Fruit fly (Drosophila melanogaster) whole organism, embryonic: ENCODE data around the gene CG13622.
A peak's percentile ranks its signal among the peaks of the same experiment; 100 is the strongest.

Experiments
- Bdp1 ChIP-seq: fragments of 200-800 bp; sonication (Bioruptor generic); optimal IDR thresholded peaks from 3 replicates; lab custom pipeline; 2016; ENCODE audit warnings: missing biosample characterization, missing genetic modification characterization
- Blimp-1 ChIP-seq: fragments of 200-800 bp; sonication (Bioruptor generic); optimal IDR thresholded peaks from 3 replicates; lab custom pipeline; 2018; ENCODE audit warnings: missing biosample characterization, missing genetic modification characterization, mild to moderate bottlenecking, moderate library complexity, missing genetic modification reagents
- CG10209 ChIP-seq: fragments of 200-800 bp; sonication (Bioruptor generic); optimal IDR thresholded peaks from 3 replicates; lab custom pipeline; 2017; ENCODE audit warnings: missing biosample characterization, mild to moderate bottlenecking, missing genetic modification characterization, missing genetic modification reagents
- CG1024 ChIP-seq: fragments of 200-800 bp; sonication (Bioruptor generic); IDR thresholded peaks from 2 replicates; pipeline ENCODE4 v1.3.6; 2022; ENCODE audit warnings: missing biosample characterization, missing genetic modification characterization
- CG14860 ChIP-seq: fragments of 200-800 bp; sonication (Bioruptor generic); IDR thresholded peaks from 3 replicates; pipeline ENCODE4 v1.3.6; 2022; ENCODE audit warnings: missing biosample characterization, missing genetic modification characterization; ENCODE audit not compliant: partially characterized antibody
- CG15479 ChIP-seq: fragments of 200-800 bp; sonication (Bioruptor generic); optimal IDR thresholded peaks from 3 replicates; lab custom pipeline; 2019; ENCODE audit warnings: missing biosample characterization, mild to moderate bottlenecking, missing genetic modification characterization, moderate library complexity
- CG15514 ChIP-seq: fragments of 200-800 bp; sonication (Bioruptor generic); optimal IDR thresholded peaks from 3 replicates; lab custom pipeline; 2017; ENCODE audit warnings: missing biosample characterization, missing genetic modification characterization, mild to moderate bottlenecking, moderate library complexity, missing genetic modification reagents
- CG16813 ChIP-seq: fragments of 200-800 bp; sonication (Bioruptor generic); IDR thresholded peaks from 3 replicates; pipeline ENCODE4 v1.3.6; 2022; ENCODE audit warnings: missing biosample characterization, missing genetic modification characterization; ENCODE audit not compliant: partially characterized antibody
- CG16863 ChIP-seq: fragments of 200-800 bp; sonication (Bioruptor generic); optimal IDR thresholded peaks from 3 replicates; lab custom pipeline; 2016; ENCODE audit warnings: missing biosample characterization, missing genetic modification characterization
- CG17359 ChIP-seq: fragments of 200-800 bp; sonication (Bioruptor generic); optimal IDR thresholded peaks from 3 replicates; lab custom pipeline; 2018; ENCODE audit warnings: missing biosample characterization, mild to moderate bottlenecking, missing genetic modification characterization, moderate library complexity
- CG2889 ChIP-seq: fragments of 200-800 bp; sonication (Bioruptor generic); IDR thresholded peaks from 3 replicates; pipeline ENCODE4 v1.3.6; 2022; ENCODE audit warnings: missing biosample characterization, missing genetic modification characterization
- CG4730 ChIP-seq: fragments of 200-800 bp; sonication (Bioruptor generic); IDR thresholded peaks from 2 replicates; pipeline ENCODE4 v1.3.6; 2022; ENCODE audit warnings: missing biosample characterization, missing genetic modification characterization
- CG4854 ChIP-seq: fragments of 200-800 bp; sonication (Bioruptor generic); optimal IDR thresholded peaks from 2 replicates; lab custom pipeline; 2016; ENCODE audit warnings: missing biosample characterization, missing genetic modification characterization, inconsistent platforms
- CG6791 ChIP-seq: fragments of 200-800 bp; sonication (Bioruptor generic); IDR thresholded peaks from 3 replicates; pipeline ENCODE4 v1.3.6; 2022; ENCODE audit warnings: missing biosample characterization, missing genetic modification characterization; ENCODE audit not compliant: partially characterized antibody
- CG7963 ChIP-seq: fragments of 200-800 bp; sonication (Bioruptor generic); IDR thresholded peaks from 3 replicates; pipeline ENCODE4 v1.3.6; 2022; ENCODE audit warnings: missing biosample characterization, missing genetic modification characterization; ENCODE audit not compliant: partially characterized antibody
- CG8281 ChIP-seq: fragments of 200-800 bp; sonication (Bioruptor generic); optimal IDR thresholded peaks from 2 replicates; lab custom pipeline; 2018; ENCODE audit warnings: missing biosample characterization, mild to moderate bottlenecking, missing genetic modification characterization, moderate library complexity
- CG8924 ChIP-seq: fragments of 200-800 bp; optimal IDR thresholded peaks from 3 replicates; lab custom pipeline; 2019; ENCODE audit warnings: missing biosample characterization, mild to moderate bottlenecking, missing genetic modification characterization, moderate library complexity
- CG9437 ChIP-seq: fragments of 200-800 bp; sonication (Bioruptor generic); optimal IDR thresholded peaks from 2 replicates; lab custom pipeline; 2018; ENCODE audit warnings: missing biosample characterization, mild to moderate bottlenecking, missing genetic modification characterization
- Chrac-16 ChIP-seq: fragments of 200-800 bp; sonication (Bioruptor generic); optimal IDR thresholded peaks from 3 replicates; lab custom pipeline; 2016; ENCODE audit warnings: missing biosample characterization, missing genetic modification characterization
- CkIIα-i1 ChIP-seq: fragments of 200-800 bp; sonication (Bioruptor generic); IDR thresholded peaks from 2 replicates; pipeline ENCODE4 v1.3.6; 2022; ENCODE audit warnings: missing biosample characterization, missing genetic modification characterization
- Doc3 ChIP-seq: fragments of 200-800 bp; sonication (Bioruptor generic); IDR thresholded peaks from 3 replicates; pipeline ENCODE4 v1.3.6; 2022; ENCODE audit warnings: missing biosample characterization, missing genetic modification characterization; ENCODE audit not compliant: partially characterized antibody
- HLH3B ChIP-seq: fragments of 200-800 bp; sonication (Bioruptor generic); IDR thresholded peaks from 2 replicates; pipeline ENCODE4 v1.3.6; 2022; ENCODE audit warnings: missing biosample characterization, missing genetic modification characterization
- NFAT ChIP-seq: fragments of 200-800 bp; sonication (Bioruptor generic); IDR thresholded peaks from 2 replicates; pipeline ENCODE4 v1.3.6; 2022; ENCODE audit warnings: missing biosample characterization, missing genetic modification characterization
- Nf-YA ChIP-seq: fragments of 200-800 bp; sonication (Bioruptor generic); IDR thresholded peaks from 2 replicates; pipeline ENCODE4 v1.3.6; 2022; ENCODE audit warnings: missing biosample characterization, missing genetic modification characterization
- Opbp ChIP-seq: fragments of 200-800 bp; sonication (Bioruptor generic); IDR thresholded peaks from 3 replicates; pipeline ENCODE4 v1.3.6; 2022; ENCODE audit warnings: missing biosample characterization, missing genetic modification characterization; ENCODE audit not compliant: partially characterized antibody
- Scr ChIP-seq: fragments of 200-800 bp; sonication (Bioruptor generic); IDR thresholded peaks from 2 replicates; pipeline ENCODE4 v1.3.6; 2022; ENCODE audit warnings: missing biosample characterization, missing genetic modification characterization; ENCODE audit not compliant: partially characterized antibody
- Sry-β ChIP-seq: fragments of 200-800 bp; sonication (Bioruptor generic); optimal IDR thresholded peaks from 2 replicates; lab custom pipeline; 2018; ENCODE audit warnings: missing biosample characterization, mild to moderate bottlenecking, missing genetic modification characterization, moderate library complexity
- Tbp ChIP-seq: fragments of >200 bp; optimal IDR thresholded peaks from 2 replicates; lab custom pipeline; 2018; ENCODE audit warnings: missing biosample characterization, missing genetic modification characterization
- Usf ChIP-seq: fragments of 200-800 bp; sonication (Bioruptor generic); optimal IDR thresholded peaks from 2 replicates; lab custom pipeline; 2017; ENCODE audit warnings: missing genotype, missing biosample characterization, missing genetic modification characterization
- amos ChIP-seq: fragments of 200-800 bp; sonication (Bioruptor generic); IDR thresholded peaks from 2 replicates; pipeline ENCODE4 v1.3.6; 2022; ENCODE audit warnings: missing biosample characterization, missing genetic modification characterization; ENCODE audit not compliant: partially characterized antibody
- bbx ChIP-seq: fragments of 200-800 bp; sonication (Bioruptor generic); IDR thresholded peaks from 2 replicates; pipeline ENCODE4 v1.3.6; 2022; ENCODE audit warnings: missing biosample characterization, missing genetic modification characterization; ENCODE audit not compliant: partially characterized antibody
- chinmo ChIP-seq: fragments of 200-800 bp; sonication (Bioruptor generic); IDR thresholded peaks from 4 replicates; pipeline ENCODE4 v1.3.6; 2022; ENCODE audit warnings: missing biosample characterization, missing genetic modification characterization; ENCODE audit not compliant: partially characterized antibody
- crc ChIP-seq: fragments of 200-800 bp; sonication (Bioruptor generic); optimal IDR thresholded peaks from 2 replicates; lab custom pipeline; 2016; ENCODE audit warnings: missing biosample characterization, missing genetic modification characterization
- grn ChIP-seq: fragments of 200-800 bp; sonication (Bioruptor generic); optimal IDR thresholded peaks from 3 replicates; lab custom pipeline; 2017; ENCODE audit warnings: missing biosample characterization, missing genetic modification characterization
- gsb-n ChIP-seq: fragments of 200-800 bp; sonication (Bioruptor generic); optimal IDR thresholded peaks from 3 replicates; lab custom pipeline; 2018; ENCODE audit warnings: missing biosample characterization, mild to moderate bottlenecking, missing genetic modification characterization
- knrl ChIP-seq: fragments of 200-800 bp; sonication (Bioruptor generic); IDR thresholded peaks from 3 replicates; pipeline ENCODE4 v1.3.6; 2022; ENCODE audit warnings: missing biosample characterization, missing genetic modification characterization; ENCODE audit not compliant: partially characterized antibody
- mld ChIP-seq: fragments of 200-800 bp; sonication (Bioruptor generic); IDR thresholded peaks from 3 replicates; pipeline ENCODE4 v1.3.6; 2022; ENCODE audit warnings: missing biosample characterization, missing genetic modification characterization; ENCODE audit not compliant: partially characterized antibody
- nmo ChIP-seq: fragments of 200-800 bp; sonication (Bioruptor generic); optimal IDR thresholded peaks from 2 replicates; lab custom pipeline; 2018; ENCODE audit warnings: missing biosample characterization, mild to moderate bottlenecking, missing genetic modification characterization, moderate library complexity
- repo ChIP-seq: fragments of 200-800 bp; sonication (Bioruptor generic); optimal IDR thresholded peaks from 2 replicates; lab custom pipeline; 2016; ENCODE audit warnings: missing biosample characterization, missing genetic modification characterization
- ro ChIP-seq: fragments of 200-800 bp; sonication (Bioruptor generic); IDR thresholded peaks from 2 replicates; pipeline ENCODE4 v1.3.6; 2022; ENCODE audit warnings: missing biosample characterization, missing genetic modification characterization
- schlank ChIP-seq: fragments of 200-800 bp; sonication (Bioruptor generic); optimal IDR thresholded peaks from 2 replicates; lab custom pipeline; 2018; ENCODE audit warnings: missing biosample characterization, mild to moderate bottlenecking, missing genetic modification characterization
- sim ChIP-seq: fragments of 200-800 bp; sonication (Bioruptor generic); IDR thresholded peaks from 2 replicates; pipeline ENCODE4 v1.3.6; 2022; ENCODE audit warnings: missing biosample characterization, missing genetic modification characterization
- sug ChIP-seq: fragments of 200-800 bp; optimal IDR thresholded peaks from 2 replicates; lab custom pipeline; 2019; ENCODE audit warnings: missing biosample characterization, mild to moderate bottlenecking, missing genetic modification characterization, moderate library complexity
- tna ChIP-seq: fragments of 200-800 bp; sonication (Bioruptor generic); IDR thresholded peaks from 2 replicates; pipeline ENCODE4 v1.3.6; 2022; ENCODE audit warnings: missing biosample characterization, missing genetic modification characterization; ENCODE audit not compliant: partially characterized antibody
- vnd ChIP-seq: fragments of 200-800 bp; sonication (Bioruptor generic); IDR thresholded peaks from 3 replicates; pipeline ENCODE4 v1.3.6; 2022; ENCODE audit warnings: missing biosample characterization, missing genetic modification characterization; ENCODE audit not compliant: partially characterized antibody
- z ChIP-seq: fragments of 200-800 bp; sonication (Bioruptor generic); IDR thresholded peaks from 3 replicates; pipeline ENCODE4 v1.3.6; 2022; ENCODE audit warnings: missing biosample characterization, missing genetic modification characterization

CG13622 gene

dm6 chr3R:24555932-24556331 lies 32.5 kb upstream of the CG13622 start (continued):
- TF ChIP-seq CG15479 (GFP tag; lab: Kevin White, UChicago) (peak; percentile 17), CG7963 (GFP tag; lab: Robert Waterston, UW) (peak; percentile 54; the same call in 1 of the 3 replicates), amos (GFP tag; lab: Robert Waterston, UW) (peak; percentile 81; the same call in 1 of the 2 replicates), CG14860 (peak; percentile 61; the same call in 2 of the 3 replicates), vnd (peak; percentile 31; the same call in 2 of the 3 replicates), CG16813 (GFP tag; lab: Robert Waterston, UW) (peak; percentile 73), CG6791 (GFP tag; lab: Robert Waterston, UW) (peak; percentile 70; the same call in 1 of the 3 replicates), Tbp (GFP tag; lab: Kevin White, UChicago) (peak; percentile 11), knrl (0 out of 3 replicates have a peak, but pooled peaks have one; percentile 8), Doc3 (GFP tag; lab: Robert Waterston, UW) (peak; percentile 41; the same call in 2 of the 3 replicates), CG9437 (GFP tag; lab: Kevin White, UChicago) (no peak), sim (GFP tag; lab: Robert Waterston, UW) (no peak), Bdp1 (GFP tag; lab: Kevin White, UChicago) (peak; percentile 94), CG8924 (tag; lab: Kevin White, UChicago) (no peak), mld (GFP tag; lab: Robert Waterston, UW) (peak; percentile 57; the same call in 1 of the 3 replicates), Scr (GFP tag; lab: Robert Waterston, UW) (peak; percentile 12; the same call in 1 of the 2 replicates), z (GFP tag; lab: Robert Waterston, UW) (0 out of 3 replicates have a peak, but pooled peaks have one; percentile 22), Opbp (GFP tag; lab: Robert Waterston, UW) (peak; percentile 60; the same call in 2 of the 3 replicates)

DNA sequence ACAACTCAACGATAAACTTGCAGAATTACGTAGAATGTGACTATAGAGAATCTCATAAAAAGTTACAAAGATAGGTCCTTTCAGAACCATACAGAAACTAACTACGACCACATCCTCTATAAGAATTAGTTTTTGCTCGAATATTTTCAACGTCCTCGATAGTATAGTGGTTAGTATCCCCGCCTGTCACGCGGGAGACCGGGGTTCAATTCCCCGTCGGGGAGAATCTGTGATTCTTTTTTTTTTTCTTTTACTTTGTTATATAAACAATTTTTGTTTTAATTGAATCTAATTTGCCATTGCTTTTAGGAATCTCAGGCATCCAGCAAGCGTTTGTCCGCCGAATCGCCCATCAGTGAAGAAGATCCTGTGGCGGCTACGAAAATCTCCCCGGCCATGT lies 31.7 kb upstream of the CG13622 start:
- TF ChIP-seq nmo (GFP tag; lab: Kevin White, UChicago), result no peak
- TF ChIP-seq CkIIα-i1 (GFP tag; lab: Robert Waterston, UW), result no peak
- no peak for TF ChIP-seq CG15514 (GFP tag; lab: Kevin White, UChicago)
- TF ChIP-seq knrl, result no peak; the same call in 2 of the 3 replicates
- peak; percentile 83; the same call in 2 of the 3 replicates for TF ChIP-seq mld (GFP tag; lab: Robert Waterston, UW)
- no peak for TF ChIP-seq repo (GFP tag; lab: Kevin White, UChicago)
- TF ChIP-seq schlank (tag; lab: Kevin White, UChicago), result no peak
- no peak for TF ChIP-seq CG4854 (GFP tag; lab: Kevin White, UChicago)
- no peak for TF ChIP-seq ro (GFP tag; lab: Robert Waterston, UW)
- TF ChIP-seq Chrac-16 (GFP tag; lab: Kevin White, UChicago), result no peak
- TF ChIP-seq z (GFP tag; lab: Robert Waterston, UW), result no peak
- TF ChIP-seq grn (GFP tag; lab: Kevin White, UChicago), result no peak
- no peak for TF ChIP-seq Blimp-1 (GFP tag; lab: Kevin White, UChicago)
- no peak for TF ChIP-seq CG4730 (GFP tag; lab: Robert Waterston, UW)
- TF ChIP-seq CG10209, result no peak
- TF ChIP-seq bbx, result peak; percentile 40; the same call in 1 of the 2 replicates
- TF ChIP-seq tna (GFP tag; lab: Robert Waterston, UW), result no peak
- no peak for TF ChIP-seq crc (GFP tag; lab: Kevin White, UChicago)
- no peak for TF ChIP-seq NFAT (GFP tag; lab: Robert Waterston, UW)
- TF ChIP-seq gsb-n (tag; lab: Kevin White, UChicago), result no peak
- no peak for TF ChIP-seq sug
- no peak for TF ChIP-seq HLH3B (GFP tag; lab: Robert Waterston, UW)
- TF ChIP-seq CG2889 (GFP tag; lab: Robert Waterston, UW), result no peak
- TF ChIP-seq CG7963 (GFP tag; lab: Robert Waterston, UW), result peak; percentile 50; the same call in 1 of the 3 replicates
- no peak for TF ChIP-seq CG16863
- no peak for TF ChIP-seq Sry-β (GFP tag; lab: Kevin White, UChicago)
- no peak for TF ChIP-seq Nf-YA (GFP tag; lab: Robert Waterston, UW)
- no peak for TF ChIP-seq Usf
- no peak for TF ChIP-seq CG17359
- no peak for TF ChIP-seq CG8281 (tag; lab: Kevin White, UChicago)
- TF ChIP-seq CG1024 (GFP tag; lab: Robert Waterston, UW), result no peak
- TF ChIP-seq chinmo, result 0 out of 4 replicates have a peak, but pooled peaks have one; percentile 27
